Fruit fly (Drosophila melanogaster) whole organism, embryonic: ENCODE data around the gene CG7548.

Experiments
- Abd-B ChIP-seq: fragments of 200-800 bp; sonication (Bioruptor generic); optimal IDR thresholded peaks from 2 replicates; lab custom pipeline; 2018; ENCODE audit warnings: missing biosample characterization, mild to moderate bottlenecking, missing genetic modification characterization, moderate library complexity
- B-H1 ChIP-seq: fragments of 200-800 bp; sonication (Bioruptor generic); IDR thresholded peaks from 3 replicates; pipeline ENCODE4 v1.3.6; 2022; ENCODE audit warnings: missing biosample characterization, missing genetic modification characterization
- BEAF-32 ChIP-seq: fragments of 200-800 bp; sonication (Bioruptor generic); optimal IDR thresholded peaks from 3 replicates; lab custom pipeline; 2017; ENCODE audit warnings: missing biosample characterization, missing genetic modification characterization, mild to moderate bottlenecking, moderate library complexity, missing genetic modification reagents
- C15 ChIP-seq: fragments of 200-800 bp; sonication (Bioruptor generic); IDR thresholded peaks from 3 replicates; pipeline ENCODE4 v1.3.6; 2022; ENCODE audit warnings: missing biosample characterization, missing genetic modification characterization
- CG10209 ChIP-seq: fragments of 200-800 bp; sonication (Bioruptor generic); optimal IDR thresholded peaks from 3 replicates; lab custom pipeline; 2017; ENCODE audit warnings: missing biosample characterization, mild to moderate bottlenecking, missing genetic modification characterization, missing genetic modification reagents
- CG10462 ChIP-seq: fragments of 200-800 bp; sonication (Bioruptor generic); optimal IDR thresholded peaks from 2 replicates; lab custom pipeline; 2016; ENCODE audit warnings: missing biosample characterization, missing genetic modification characterization
- CG10979 ChIP-seq: fragments of 200-800 bp; sonication (Bioruptor generic); optimal IDR thresholded peaks from 2 replicates; lab custom pipeline; 2018; ENCODE audit warnings: missing biosample characterization, mild to moderate bottlenecking, missing genetic modification characterization, moderate library complexity
- CG11247 ChIP-seq: fragments of 200-800 bp; sonication (Bioruptor generic); IDR thresholded peaks from 2 replicates; pipeline ENCODE4 v1.3.6; 2022; ENCODE audit warnings: missing biosample characterization, missing genetic modification characterization
- CG13775 ChIP-seq: fragments of 200-800 bp; sonication (Bioruptor generic); optimal IDR thresholded peaks from 3 replicates; lab custom pipeline; 2017; ENCODE audit warnings: missing biosample characterization, mild to moderate bottlenecking, missing genetic modification characterization
- CG15011 ChIP-seq: fragments of 200-800 bp; sonication (Bioruptor generic); optimal IDR thresholded peaks from 3 replicates; lab custom pipeline; 2018; ENCODE audit warnings: missing biosample characterization, mild to moderate bottlenecking, missing genetic modification characterization
- CG15514 ChIP-seq: fragments of 200-800 bp; sonication (Bioruptor generic); optimal IDR thresholded peaks from 3 replicates; lab custom pipeline; 2017; ENCODE audit warnings: missing biosample characterization, missing genetic modification characterization, mild to moderate bottlenecking, moderate library complexity, missing genetic modification reagents
- CG17802 ChIP-seq: fragments of 200-800 bp; sonication (Bioruptor generic); optimal IDR thresholded peaks from 2 replicates; lab custom pipeline; 2018; ENCODE audit warnings: missing biosample characterization, mild to moderate bottlenecking, missing genetic modification characterization, moderate library complexity
- CG18011 ChIP-seq: fragments of 200-800 bp; sonication (Bioruptor generic); optimal IDR thresholded peaks from 2 replicates; lab custom pipeline; 2017; ENCODE audit warnings: missing biosample characterization, missing genetic modification characterization, mild to moderate bottlenecking, moderate library complexity, missing genotype
- CG18619 ChIP-seq: fragments of 200-800 bp; sonication (Bioruptor generic); optimal IDR thresholded peaks from 3 replicates; lab custom pipeline; 2017; ENCODE audit warnings: missing biosample characterization, mild to moderate bottlenecking, missing genetic modification characterization
- CG32767 ChIP-seq: fragments of 200-800 bp; sonication (Bioruptor generic); IDR thresholded peaks from 2 replicates; pipeline ENCODE4 v1.3.6; 2022; ENCODE audit warnings: missing biosample characterization, missing genetic modification characterization
- CG34224 ChIP-seq: fragments of 200-800 bp; sonication (Bioruptor generic); IDR thresholded peaks from 3 replicates; pipeline ENCODE4 v1.3.6; 2022; ENCODE audit warnings: missing biosample characterization, missing genetic modification characterization; ENCODE audit not compliant: partially characterized antibody
- CG4707 ChIP-seq: fragments of 200-800 bp; sonication (Bioruptor generic); optimal IDR thresholded peaks from 2 replicates; lab custom pipeline; 2018; ENCODE audit warnings: missing biosample characterization, mild to moderate bottlenecking, missing genetic modification characterization, moderate library complexity
- CG7839 ChIP-seq: fragments of 200-800 bp; sonication (Bioruptor generic); optimal IDR thresholded peaks from 3 replicates; lab custom pipeline; 2018; ENCODE audit warnings: missing biosample characterization, mild to moderate bottlenecking, missing genetic modification characterization, moderate library complexity
- CG8281 ChIP-seq: fragments of 200-800 bp; sonication (Bioruptor generic); optimal IDR thresholded peaks from 2 replicates; lab custom pipeline; 2018; ENCODE audit warnings: missing biosample characterization, mild to moderate bottlenecking, missing genetic modification characterization, moderate library complexity
- CG9437 ChIP-seq: fragments of 200-800 bp; sonication (Bioruptor generic); optimal IDR thresholded peaks from 2 replicates; lab custom pipeline; 2018; ENCODE audit warnings: missing biosample characterization, mild to moderate bottlenecking, missing genetic modification characterization
- CG9797 ChIP-seq: fragments of 200-800 bp; sonication (Bioruptor generic); optimal IDR thresholded peaks from 3 replicates; lab custom pipeline; 2018; ENCODE audit warnings: missing biosample characterization, mild to moderate bottlenecking, missing genetic modification characterization
- CHES-1-like ChIP-seq: fragments of 200-800 bp; sonication (Bioruptor generic); optimal IDR thresholded peaks from 2 replicates; lab custom pipeline; 2016; ENCODE audit warnings: missing biosample characterization, missing genetic modification characterization
- Drgx ChIP-seq: fragments of 200-800 bp; sonication (Bioruptor generic); IDR thresholded peaks from 2 replicates; pipeline ENCODE4 v1.3.6; 2022; ENCODE audit warnings: missing biosample characterization, missing genetic modification characterization
- HmgD ChIP-seq: fragments of 200-800 bp; sonication (Bioruptor generic); optimal IDR thresholded peaks from 3 replicates; lab custom pipeline; 2016; ENCODE audit warnings: missing biosample characterization, missing genetic modification characterization
- HmgZ ChIP-seq: fragments of 200-800 bp; sonication (Bioruptor generic); optimal IDR thresholded peaks from 2 replicates; lab custom pipeline; 2018; ENCODE audit warnings: missing biosample characterization, mild to moderate bottlenecking, missing genetic modification characterization
- Hr78 ChIP-seq, 2 experiments: fragments of 200-800 bp in 1 of 2; fragments of >200 bp in 1 of 2; sonication (Bioruptor generic) in 1 of 2; optimal IDR thresholded peaks; 2 replicates each; lab custom pipeline; 2017 to 2019; ENCODE audit warnings: missing biosample characterization in 2 of 2, missing genetic modification characterization in 2 of 2, mild to moderate bottlenecking in 1 of 2, moderate library complexity in 1 of 2
- Kr ChIP-seq: fragments of 200-800 bp; sonication (Bioruptor generic); optimal IDR thresholded peaks from 2 replicates; lab custom pipeline; 2017; ENCODE audit warnings: missing biosample characterization, mild to moderate bottlenecking, missing genetic modification characterization
- Med ChIP-seq: fragments of 200-800 bp; sonication (Bioruptor generic); peaks from one replicate; lab custom pipeline; 2016; ENCODE audit warnings: missing biosample characterization, missing genetic modification characterization, mild to moderate bottlenecking, inconsistent platforms, moderate library complexity
- Pdp1 ChIP-seq, 2 experiments: fragments of 200-800 bp; sonication (Bioruptor generic); optimal IDR thresholded peaks; 3 replicates each; lab custom pipeline; 2016; ENCODE audit warnings: missing biosample characterization in 2 of 2, missing genetic modification characterization in 2 of 2, mild to moderate bottlenecking in 1 of 2, moderate library complexity in 1 of 2
- Ravus ChIP-seq: fragments of 200-800 bp; sonication (Bioruptor generic); IDR thresholded peaks from 2 replicates; pipeline ENCODE4 v1.3.6; 2022; ENCODE audit warnings: missing biosample characterization, missing genetic modification characterization
- ap ChIP-seq: fragments of 200-800 bp; sonication (Bioruptor generic); IDR thresholded peaks from 2 replicates; pipeline ENCODE4 v1.3.6; 2022; ENCODE audit warnings: missing biosample characterization, missing genetic modification characterization
- caup ChIP-seq: fragments of 200-800 bp; sonication (Bioruptor generic); optimal IDR thresholded peaks from 3 replicates; lab custom pipeline; 2017; ENCODE audit warnings: missing biosample characterization, mild to moderate bottlenecking, missing genetic modification characterization, moderate library complexity; ENCODE audit not compliant: severe bottlenecking
- chinmo ChIP-seq: fragments of 200-800 bp; sonication (Bioruptor generic); IDR thresholded peaks from 4 replicates; pipeline ENCODE4 v1.3.6; 2022; ENCODE audit warnings: missing biosample characterization, missing genetic modification characterization; ENCODE audit not compliant: partially characterized antibody
- da ChIP-seq: fragments of 200-800 bp; sonication (Bioruptor generic); optimal IDR thresholded peaks from 2 replicates; lab custom pipeline; 2016; ENCODE audit warnings: missing biosample characterization, missing genetic modification characterization
- dmrt11E ChIP-seq: fragments of 200-800 bp; sonication (Bioruptor generic); optimal IDR thresholded peaks from 3 replicates; lab custom pipeline; 2018; ENCODE audit warnings: missing biosample characterization, mild to moderate bottlenecking, missing genetic modification characterization, moderate library complexity
- eve ChIP-seq, 2 experiments: fragments of >200 bp; optimal IDR thresholded peaks; 2 replicates each; lab custom pipeline; 2017; ENCODE audit warnings: missing biosample characterization in 2 of 2, missing genetic modification characterization in 2 of 2
- gt ChIP-seq: fragments of 200-800 bp; sonication (Bioruptor generic); IDR thresholded peaks from 2 replicates; pipeline ENCODE4 v1.3.6; 2022; ENCODE audit warnings: missing biosample characterization, missing genetic modification characterization
- nom ChIP-seq: fragments of 200-800 bp; sonication (Bioruptor generic); optimal IDR thresholded peaks from 2 replicates; lab custom pipeline; 2017; ENCODE audit warnings: missing biosample characterization, missing genetic modification characterization, mild to moderate bottlenecking, moderate library complexity, missing genetic modification reagents
- psq ChIP-seq: fragments of 200-800 bp; sonication (Bioruptor generic); optimal IDR thresholded peaks from 2 replicates; lab custom pipeline; 2017; ENCODE audit warnings: missing biosample characterization, missing genetic modification characterization
- rib ChIP-seq: fragments of 200-800 bp; sonication (Bioruptor generic); IDR thresholded peaks from 2 replicates; pipeline ENCODE4 v1.3.6; 2022; ENCODE audit warnings: missing biosample characterization, missing genetic modification characterization
- run ChIP-seq: fragments of 200-800 bp; sonication (Bioruptor generic); optimal IDR thresholded peaks from 3 replicates; lab custom pipeline; 2018; ENCODE audit warnings: missing biosample characterization, mild to moderate bottlenecking, missing genetic modification characterization
- stwl ChIP-seq: fragments of 200-800 bp; sonication (Bioruptor generic); optimal IDR thresholded peaks from 3 replicates; lab custom pipeline; 2018; ENCODE audit warnings: missing biosample characterization, mild to moderate bottlenecking, missing genetic modification characterization, moderate library complexity
- tap ChIP-seq: fragments of 200-800 bp; optimal IDR thresholded peaks from 3 replicates; lab custom pipeline; 2019; ENCODE audit warnings: missing biosample characterization, mild to moderate bottlenecking, missing genetic modification characterization, moderate library complexity
- ttk ChIP-seq: fragments of 200-800 bp; sonication (Bioruptor generic); IDR thresholded peaks from 2 replicates; pipeline ENCODE4 v2.1.2; 2022; ENCODE audit warnings: missing biosample characterization, missing genetic modification characterization
- tup ChIP-seq: fragments of 200-800 bp; sonication (Bioruptor generic); optimal IDR thresholded peaks from 2 replicates; lab custom pipeline; 2016; ENCODE audit warnings: missing biosample characterization, mild to moderate bottlenecking, missing genetic modification characterization, moderate library complexity
- twi ChIP-seq: fragments of 200-800 bp; optimal IDR thresholded peaks from 2 replicates; lab custom pipeline; 2019; ENCODE audit warnings: missing biosample characterization, mild to moderate bottlenecking, missing genetic modification characterization, moderate library complexity
- vnd ChIP-seq: fragments of 200-800 bp; sonication (Bioruptor generic); IDR thresholded peaks from 3 replicates; pipeline ENCODE4 v1.3.6; 2022; ENCODE audit warnings: missing biosample characterization, missing genetic modification characterization; ENCODE audit not compliant: partially characterized antibody

Gene CG7548

DNA sequence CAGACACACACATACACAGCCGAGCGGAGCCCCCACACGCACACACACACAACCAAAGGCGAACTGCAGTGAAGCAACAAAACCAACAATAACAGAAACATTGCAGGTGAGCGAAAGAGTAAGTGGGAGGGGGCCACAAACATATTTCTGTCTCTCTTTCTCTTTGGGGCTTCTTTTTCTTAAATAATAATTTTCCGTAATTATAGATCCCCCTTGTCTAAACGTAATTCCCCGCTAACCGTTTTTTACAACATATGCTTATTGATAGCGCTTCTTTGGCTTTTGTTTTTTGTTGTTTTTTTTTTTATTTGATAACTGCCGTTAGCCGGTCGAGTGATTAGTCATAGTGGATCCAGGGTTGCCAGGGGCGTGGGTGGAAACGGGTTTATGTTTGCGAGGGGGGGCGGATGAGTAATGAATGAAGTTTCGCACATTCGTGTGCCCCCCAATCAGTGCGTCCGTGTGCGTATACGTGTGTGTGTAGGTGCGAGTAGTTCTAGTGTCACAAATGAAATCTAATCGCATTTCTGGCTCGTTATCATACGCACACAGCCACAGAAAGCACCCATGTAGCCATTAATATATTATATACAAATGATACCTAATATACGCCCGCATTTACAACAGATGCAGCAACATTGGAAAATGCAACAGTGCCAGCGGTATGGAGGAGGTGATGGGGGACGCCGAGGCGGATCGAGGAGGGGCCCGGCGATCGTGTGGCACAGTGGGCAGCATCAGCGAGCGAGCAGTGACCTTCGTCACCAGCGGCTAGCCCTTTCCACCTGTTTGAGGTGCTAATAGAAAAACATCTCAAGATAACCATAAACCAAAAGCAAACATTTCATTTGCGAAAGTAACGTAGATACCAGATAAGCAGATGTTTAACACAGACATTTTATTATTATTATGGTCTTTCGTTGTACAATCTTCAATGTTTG lies 23.3 kb upstream of the CG7548 start (continued):
- TF ChIP-seq run (tag; lab: Kevin White, UChicago) (no peak), Med (GFP tag; lab: Kevin White, UChicago) (peak; percentile 79), eve (GFP tag; optimal IDR thresholded peaks at IDR 0.05; lab: Kevin White, UChicago) (no peak), stwl (no peak), CG7839 (tag; lab: Kevin White, UChicago) (peak; percentile 2), Abd-B (GFP tag; lab: Kevin White, UChicago) (no peak), C15 (GFP tag; lab: Robert Waterston, UW) (peak; percentile 48; the same call in 1 of the 3 replicates), CG17802 (no peak), CG18011 (GFP tag; lab: Kevin White, UChicago) (no peak), Hr78 (GFP tag; optimal IDR thresholded peaks at IDR 0.05; lab: Kevin White, UChicago) (no peak), CG32767 (GFP tag; lab: Robert Waterston, UW) (no peak), CG8281 (peak; percentile 3), CG9437 (GFP tag; lab: Kevin White, UChicago) (no peak), CG13775 (no peak), vnd (GFP tag; lab: Robert Waterston, UW) (no peak), CG10462 (no peak), CG11247 (no peak), CHES-1-like (GFP tag; lab: Kevin White, UChicago) (no peak), caup (GFP tag; lab: Kevin White, UChicago) (peak; percentile 21), ttk (no peak), CG15011 (GFP tag; lab: Kevin White, UChicago) (no peak), CG10979 (tag; lab: Kevin White, UChicago) (no peak), tup (GFP tag; lab: Kevin White, UChicago) (no peak), HmgD (no peak), ap (no peak), B-H1 (GFP tag; lab: Robert Waterston, UW) (no peak; the same call in 2 of the 3 replicates), tap (tag; lab: Kevin White, UChicago) (no peak), CG18619 (GFP tag; lab: Kevin White, UChicago) (no peak), dmrt11E (tag; lab: Kevin White, UChicago) (no peak), CG10209 (GFP tag; lab: Kevin White, UChicago) (peak; percentile 20), chinmo (GFP tag; lab: Robert Waterston, UW) (no peak), CG4707 (peak; percentile 60), nom (no peak), CG9797 (GFP tag; lab: Kevin White, UChicago) (no peak), CG34224 (GFP tag; lab: Robert Waterston, UW) (no peak), CG15514 (GFP tag; lab: Kevin White, UChicago) (peak; percentile 0), rib (peak; percentile 68), twi (tag; lab: Kevin White, UChicago) (no peak), Ravus (GFP tag; lab: Robert Waterston, UW) (no peak), HmgZ (peak; percentile 21), gt (GFP tag; lab: Robert Waterston, UW) (no peak), psq (GFP tag; lab: Kevin White, UChicago) (no peak), BEAF-32 (GFP tag; lab: Kevin White, UChicago) (no peak), Drgx (GFP tag; lab: Robert Waterston, UW) (peak; percentile 63), da (GFP tag; lab: Kevin White, UChicago) (no peak), Pdp1 (GFP tag; optimal IDR thresholded peaks at IDR 0.05; lab: Kevin White, UChicago) (peak in 1 of 2 experiments; percentile 14), Kr (GFP tag; lab: Kevin White, UChicago) (no peak)
